Fruit fly (Drosophila melanogaster) whole organism, adult: Measurements from ENCODE around the gene CycA.

Source experiments
- CG11617 ChIP-seq: fragments of 200-800 bp; sonication (Bioruptor generic); optimal IDR thresholded peaks from 2 replicates; lab custom pipeline; 2017; ENCODE audit warnings: mild to moderate bottlenecking, missing biosample characterization, missing genetic modification reagents, missing genetic modification characterization
- CG12768 ChIP-seq: fragments of 200-800 bp; sonication (Bioruptor generic); optimal IDR thresholded peaks from 2 replicates; lab custom pipeline; 2017; ENCODE audit warnings: missing biosample characterization, missing genetic modification characterization, mild to moderate bottlenecking, moderate library complexity, missing genetic modification reagents
- CG14711 ChIP-seq: fragments of 200-800 bp; sonication (Bioruptor generic); optimal IDR thresholded peaks from 2 replicates; lab custom pipeline; 2018; ENCODE audit warnings: missing biosample characterization, mild to moderate bottlenecking, missing genetic modification characterization, moderate library complexity
- CG1620 ChIP-seq: fragments of 200-800 bp; sonication (Bioruptor generic); optimal IDR thresholded peaks from 2 replicates; lab custom pipeline; 2016; ENCODE audit warnings: missing biosample characterization, missing genetic modification characterization
- CG33017 ChIP-seq: fragments of 200-800 bp; sonication (Bioruptor generic); optimal IDR thresholded peaks from 2 replicates; lab custom pipeline; 2018; ENCODE audit warnings: missing biosample characterization, mild to moderate bottlenecking, missing genetic modification characterization, moderate library complexity
- CG5204 ChIP-seq: fragments of 200-800 bp; sonication (Bioruptor generic); optimal IDR thresholded peaks from 2 replicates; lab custom pipeline; 2016; ENCODE audit warnings: missing biosample characterization, missing genetic modification characterization
- CG7045 ChIP-seq: fragments of 200-800 bp; sonication (Bioruptor generic); optimal IDR thresholded peaks from 2 replicates; lab custom pipeline; 2017; ENCODE audit warnings: missing biosample characterization, mild to moderate bottlenecking, missing genetic modification characterization
- CG7101 ChIP-seq: fragments of 200-800 bp; sonication (Bioruptor generic); optimal IDR thresholded peaks from 2 replicates; lab custom pipeline; 2018; ENCODE audit warnings: missing biosample characterization, mild to moderate bottlenecking, missing genetic modification characterization, moderate library complexity
- Clk ChIP-seq: fragments of 200-800 bp; sonication (Bioruptor generic); optimal IDR thresholded peaks from 2 replicates; lab custom pipeline; 2017; ENCODE audit warnings: missing biosample characterization, missing genetic modification characterization
- Crg-1 ChIP-seq: fragments of 200-800 bp; sonication (Bioruptor generic); optimal IDR thresholded peaks from 2 replicates; lab custom pipeline; 2016; ENCODE audit warnings: missing biosample characterization, missing genetic modification characterization
- Hr96 ChIP-seq: fragments of 200-800 bp; sonication (Bioruptor generic); optimal IDR thresholded peaks from 2 replicates; lab custom pipeline; 2016; ENCODE audit warnings: missing biosample characterization, missing genetic modification characterization
- Mnt ChIP-seq: fragments of 200-800 bp; sonication (Bioruptor generic); optimal IDR thresholded peaks from 2 replicates; lab custom pipeline; 2016; ENCODE audit warnings: missing biosample characterization, mild to moderate bottlenecking, missing genetic modification characterization
- bab1 ChIP-seq: fragments of 200-800 bp; sonication (Bioruptor generic); optimal IDR thresholded peaks from 3 replicates; lab custom pipeline; 2019; ENCODE audit warnings: missing biosample characterization, mild to moderate bottlenecking, missing genetic modification characterization, moderate library complexity
- cic ChIP-seq: fragments of 200-800 bp; sonication (Bioruptor generic); optimal IDR thresholded peaks from 2 replicates; lab custom pipeline; 2017; ENCODE audit warnings: missing biosample characterization, mild to moderate bottlenecking, missing genetic modification characterization, moderate library complexity
- cnc ChIP-seq, 2 experiments: fragments of >200 bp; optimal IDR thresholded peaks; 2 replicates each; lab custom pipeline; 2017
- kay ChIP-seq: fragments of 200-800 bp; sonication (Bioruptor generic); peaks from one replicate; lab custom pipeline; 2016; ENCODE audit warnings: missing biosample characterization, missing genetic modification characterization, borderline replicate concordance
- ovo ChIP-seq: fragments of 200-800 bp; sonication (Bioruptor generic); optimal IDR thresholded peaks from 2 replicates; lab custom pipeline; 2016; ENCODE audit warnings: missing biosample characterization, missing genetic modification characterization
- pad ChIP-seq: fragments of 200-800 bp; sonication (Bioruptor generic); optimal IDR thresholded peaks from 3 replicates; lab custom pipeline; 2017; ENCODE audit warnings: missing biosample characterization, missing genetic modification characterization, mild to moderate bottlenecking, moderate library complexity, missing genetic modification reagents
- tj ChIP-seq: fragments of 200-800 bp; sonication (Bioruptor generic); optimal IDR thresholded peaks from 3 replicates; lab custom pipeline; 2017; ENCODE audit warnings: missing biosample characterization, mild to moderate bottlenecking, missing genetic modification characterization, moderate library complexity
- toe ChIP-seq: fragments of 200-800 bp; sonication (Bioruptor generic); optimal IDR thresholded peaks from 2 replicates; lab custom pipeline; 2016; ENCODE audit warnings: missing biosample characterization, missing genetic modification characterization

The CycA gene

DNA sequence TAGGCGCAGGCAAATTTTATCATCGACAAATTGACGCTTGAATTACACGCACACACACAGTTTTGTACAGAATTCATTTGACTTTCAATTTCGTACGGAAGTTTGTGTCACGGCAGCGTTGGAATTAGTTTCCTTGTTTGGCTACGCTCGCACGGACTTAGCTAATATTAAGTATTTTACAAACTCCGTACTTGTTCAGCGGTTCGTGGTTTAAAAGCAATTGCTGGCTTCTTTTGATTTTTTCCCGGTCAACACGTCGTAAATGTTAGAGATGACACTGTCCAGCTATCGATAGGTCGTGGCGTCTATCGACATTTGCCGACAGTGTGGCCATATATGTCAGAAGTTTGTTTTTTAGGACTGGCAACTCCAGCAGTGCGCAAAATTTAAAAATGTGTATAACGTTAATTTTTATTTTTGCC lies at the start of gene CycA:
Gene CycA, minus strand, starts transcription at position 283 of the 422 bp plus-strand sequence.
- TF ChIP-seq CG7045 (GFP tag; lab: Kevin White, UChicago) (no peak), bab1 (GFP tag; lab: Kevin White, UChicago) (peak; percentile 31)

DNA sequence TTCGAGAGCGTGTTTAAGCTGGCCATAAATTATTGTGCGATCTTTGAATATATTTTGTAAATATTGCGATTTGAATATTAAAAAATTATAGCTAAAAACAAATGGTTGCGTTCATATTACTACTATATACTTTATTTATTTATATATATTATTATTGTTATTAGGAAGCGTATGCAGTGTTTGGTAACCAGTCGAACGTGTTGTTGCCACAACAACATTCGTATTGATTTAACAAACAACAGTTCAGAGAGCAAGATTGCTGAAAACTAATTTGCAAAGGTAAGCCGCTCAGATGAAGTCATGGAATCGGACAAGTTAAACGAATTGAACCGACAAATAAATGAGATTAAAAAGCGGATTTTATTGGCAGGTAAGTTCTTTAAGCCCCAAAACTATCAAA lies 47.7 kb upstream of the CycA start, which contains the start of gene CCDC151:
Gene CCDC151, plus strand, starts transcription at position 301 of the 400 bp plus-strand sequence.
- TF ChIP-seq CG7045 (GFP tag; lab: Kevin White, UChicago), result no peak
- no peak for TF ChIP-seq Clk (GFP tag; lab: Kevin White, UChicago)
- no peak for TF ChIP-seq CG7101 (tag; lab: Kevin White, UChicago)
- TF ChIP-seq bab1 (GFP tag; lab: Kevin White, UChicago), result no peak

DNA sequence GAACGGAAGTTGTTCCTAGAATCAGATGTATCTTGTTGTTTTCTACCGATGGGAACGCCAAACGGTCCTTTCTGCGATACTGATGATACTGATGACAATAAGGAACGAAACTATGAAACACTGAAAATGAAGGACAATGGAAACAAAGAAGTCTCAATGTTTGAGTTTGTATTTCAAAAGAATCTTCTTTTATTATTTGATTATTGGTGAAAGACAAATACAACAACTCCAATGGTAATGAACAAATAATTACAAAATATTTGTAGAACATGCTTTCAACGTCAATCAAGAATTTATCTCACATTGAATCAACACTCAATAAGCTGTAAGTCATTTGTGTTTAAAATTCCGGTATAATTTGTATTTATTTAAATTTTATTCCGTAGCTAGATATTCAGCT lies 45.4 kb upstream of the CycA start, which contains the start of gene Sprn:
Gene Sprn, plus strand, starts transcription at position 301 of the 400 bp plus-strand sequence.
- no peak for TF ChIP-seq Mnt
- TF ChIP-seq cnc (optimal IDR thresholded peaks at IDR 0.05; lab: Kevin White, UChicago), result no peak
- TF ChIP-seq bab1 (GFP tag; lab: Kevin White, UChicago), result no peak
- TF ChIP-seq CG33017 (tag; lab: Kevin White, UChicago), result no peak
- TF ChIP-seq CG11617 (GFP tag; lab: Kevin White, UChicago), result no peak
- TF ChIP-seq Hr96, result no peak
- TF ChIP-seq CG1620 (GFP tag; lab: Kevin White, UChicago), result no peak
- TF ChIP-seq kay, result no peak
- no peak for TF ChIP-seq tj (GFP tag; lab: Kevin White, UChicago)
- no peak for TF ChIP-seq pad (GFP tag; lab: Kevin White, UChicago)
- TF ChIP-seq cic, result no peak
- TF ChIP-seq Clk (GFP tag; lab: Kevin White, UChicago), result no peak
- no peak for TF ChIP-seq toe (GFP tag; lab: Kevin White, UChicago)
- no peak for TF ChIP-seq CG7101 (tag; lab: Kevin White, UChicago)
- TF ChIP-seq CG14711 (tag; lab: Kevin White, UChicago), result no peak
- TF ChIP-seq CG7045 (GFP tag; lab: Kevin White, UChicago), result no peak

DNA sequence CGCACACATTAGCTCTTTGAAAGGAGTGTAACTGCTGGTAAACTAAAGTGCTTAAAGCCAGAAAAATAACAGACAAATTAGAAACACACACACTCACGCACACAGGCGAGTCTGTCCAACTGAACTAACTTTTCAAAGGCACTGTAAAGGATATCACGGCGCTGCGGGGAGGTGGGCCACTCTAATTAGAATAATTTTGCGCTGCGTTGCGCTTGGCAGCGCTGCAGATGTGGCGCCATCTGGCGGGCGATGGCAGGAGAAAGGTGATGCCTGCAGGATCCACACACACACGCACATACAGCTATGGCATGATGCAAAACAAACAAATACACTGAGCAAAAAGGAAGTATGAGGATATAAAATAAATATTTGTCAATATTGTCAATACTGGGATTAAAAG lies 42.7 kb upstream of the CycA start:
- TF ChIP-seq cnc (optimal IDR thresholded peaks at IDR 0.05; lab: Kevin White, UChicago) (no peak), CG5204 (no peak), ovo (no peak), CG33017 (tag; lab: Kevin White, UChicago) (no peak), CG7045 (GFP tag; lab: Kevin White, UChicago) (no peak), bab1 (GFP tag; lab: Kevin White, UChicago) (no peak), CG7101 (tag; lab: Kevin White, UChicago) (no peak), CG1620 (GFP tag; lab: Kevin White, UChicago) (no peak), CG11617 (GFP tag; lab: Kevin White, UChicago) (no peak), pad (GFP tag; lab: Kevin White, UChicago) (no peak), CG14711 (tag; lab: Kevin White, UChicago) (no peak), cic (no peak), kay (no peak)

DNA sequence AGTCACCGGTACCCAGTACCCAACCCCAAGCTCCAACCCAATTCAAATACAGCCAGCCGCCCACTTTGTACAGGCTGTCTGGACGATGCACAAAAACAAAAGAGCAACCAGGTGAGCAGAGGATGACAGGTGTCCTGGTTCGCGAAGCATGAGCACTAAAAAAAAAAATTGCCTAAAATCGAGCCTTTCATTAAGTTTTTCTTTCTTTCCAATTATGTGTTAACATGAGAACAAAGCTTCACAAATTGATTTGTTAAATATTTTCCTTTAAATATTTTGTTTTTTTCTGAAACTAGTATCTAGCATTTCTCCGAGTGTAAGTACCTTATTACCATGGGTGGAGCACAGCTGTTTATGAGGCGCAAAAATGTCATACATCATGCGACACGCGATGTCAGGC lies 41.4 kb upstream of the CycA start:
- TF ChIP-seq kay (no peak), CG12768 (GFP tag; lab: Kevin White, UChicago) (no peak), CG33017 (tag; lab: Kevin White, UChicago) (no peak), cic (no peak), Clk (GFP tag; lab: Kevin White, UChicago) (no peak), CG11617 (GFP tag; lab: Kevin White, UChicago) (no peak), CG5204 (no peak), CG7045 (GFP tag; lab: Kevin White, UChicago) (no peak), Hr96 (no peak), CG7101 (tag; lab: Kevin White, UChicago) (no peak), tj (GFP tag; lab: Kevin White, UChicago) (no peak)

DNA sequence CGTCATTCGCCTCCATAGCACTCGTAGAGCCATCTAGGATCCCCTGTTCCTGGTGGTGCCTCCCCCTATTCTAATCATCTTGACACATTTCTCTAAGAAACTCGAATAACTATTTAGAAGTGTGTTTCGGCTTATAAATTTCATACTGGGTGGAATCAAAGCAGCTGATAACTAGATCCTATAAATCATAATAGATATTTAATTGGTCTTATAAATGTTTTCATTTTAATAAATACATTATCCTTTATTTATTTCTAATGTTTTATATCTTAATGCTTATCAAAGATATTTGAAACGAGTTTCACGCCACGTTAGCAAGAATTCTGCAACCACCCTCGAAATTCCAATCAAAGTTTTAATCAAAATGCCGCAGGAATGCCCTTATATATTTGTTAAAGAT lies 37.8 kb upstream of the CycA start, which contains the start of gene CG5906:
Gene CG5906, minus strand, starts transcription at position 101 of the 400 bp plus-strand sequence.
- no peak for TF ChIP-seq CG1620 (GFP tag; lab: Kevin White, UChicago)
- no peak for TF ChIP-seq Hr96
- TF ChIP-seq Clk (GFP tag; lab: Kevin White, UChicago), result no peak
- TF ChIP-seq bab1 (GFP tag; lab: Kevin White, UChicago), result no peak
- TF ChIP-seq Crg-1 (GFP tag; lab: Kevin White, UChicago), result no peak
- no peak for TF ChIP-seq pad (GFP tag; lab: Kevin White, UChicago)
- TF ChIP-seq CG14711 (tag; lab: Kevin White, UChicago), result no peak
- no peak for TF ChIP-seq CG7101 (tag; lab: Kevin White, UChicago)
- no peak for TF ChIP-seq CG7045 (GFP tag; lab: Kevin White, UChicago)
- no peak for TF ChIP-seq tj (GFP tag; lab: Kevin White, UChicago)
- TF ChIP-seq CG12768 (GFP tag; lab: Kevin White, UChicago), result no peak
- no peak for TF ChIP-seq cnc (optimal IDR thresholded peaks at IDR 0.05; lab: Kevin White, UChicago)
- TF ChIP-seq cic, result no peak
- no peak for TF ChIP-seq CG33017 (tag; lab: Kevin White, UChicago)
- TF ChIP-seq Mnt, result no peak
- TF ChIP-seq CG11617 (GFP tag; lab: Kevin White, UChicago), result no peak
- TF ChIP-seq ovo, result no peak
- no peak for TF ChIP-seq kay
- no peak for TF ChIP-seq CG5204

DNA sequence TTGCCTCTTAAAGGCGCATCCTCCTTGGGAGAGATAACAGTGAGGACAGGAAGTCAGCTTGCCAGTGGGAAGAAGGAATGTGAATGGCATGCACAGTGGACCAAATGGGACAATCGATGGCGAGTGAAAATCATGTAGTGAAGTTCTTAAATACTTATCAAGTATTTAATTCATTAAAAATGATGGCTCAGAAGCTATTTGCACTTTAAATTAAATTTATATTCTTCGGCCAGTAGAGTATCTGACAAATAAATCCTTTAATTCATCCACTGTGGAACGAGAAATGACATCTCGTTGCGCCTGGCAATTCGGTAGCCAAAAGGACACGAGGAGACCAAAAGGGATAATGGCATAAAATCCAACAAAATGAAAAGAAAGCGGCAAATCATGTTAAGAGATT lies 36.0 kb upstream of the CycA start:
- TF ChIP-seq Mnt (no peak), CG5204 (no peak)
